Worm (Caenorhabditis elegans) whole organism, L3 larva: ENCODE data around the gene F37H8.6.

Source experiments
- elt-1 ChIP-seq: fragments of 150-350 bp; optimal IDR thresholded peaks from 2 replicates; lab custom pipeline; 2014; ENCODE audit warnings: missing biosample characterization, missing genetic modification characterization
- lsy-12 ChIP-seq: sonication (generic microtip); optimal IDR thresholded peaks from 2 replicates; lab custom pipeline; 2016; ENCODE audit warnings: mild to moderate bottlenecking, missing genetic modification characterization, missing compliant biosample characterization
- mdl-1 ChIP-seq: fragments of 150-350 bp; optimal IDR thresholded peaks from 2 replicates; lab custom pipeline; 2014; ENCODE audit warnings: missing biosample characterization, missing genetic modification characterization
- nfya-1 ChIP-seq: sonication (generic microtip); optimal IDR thresholded peaks from 2 replicates; lab custom pipeline; 2017; ENCODE audit warnings: missing genetic modification characterization, mild to moderate bottlenecking, missing compliant biosample characterization, antibody characterized with exemption, moderate library complexity; ENCODE audit not compliant: insufficient read depth
- skn-1 ChIP-seq: fragments of 150-350 bp; optimal IDR thresholded peaks from 2 replicates; lab custom pipeline; 2014; ENCODE audit warnings: missing biosample characterization, missing genetic modification characterization
- tbx-2 ChIP-seq: sonication (generic microtip); optimal IDR thresholded peaks from 2 replicates; lab custom pipeline; 2016; ENCODE audit warnings: mild to moderate bottlenecking, missing genetic modification characterization, missing compliant biosample characterization
- unc-62 ChIP-seq: fragments of 150-350 bp; sonication (generic microtip); optimal IDR thresholded peaks from 4 replicates; lab custom pipeline; 2014; ENCODE audit warnings: missing biosample characterization, missing genetic modification reagents, missing genetic modification characterization
- zag-1 ChIP-seq: fragments of 150-350 bp; optimal IDR thresholded peaks from 2 replicates; lab custom pipeline; 2014; ENCODE audit warnings: missing biosample characterization, missing genetic modification characterization
- ztf-11 ChIP-seq: fragments of 150-350 bp; optimal IDR thresholded peaks from 2 replicates; lab custom pipeline; 2014; ENCODE audit warnings: missing biosample characterization, missing genetic modification characterization

- TF ChIP-seq elt-1 (tag; lab: Kevin White, UChicago) (no peak), zag-1 (tag; lab: Kevin White, UChicago) (no peak), tbx-2 (tag; lab: Kevin White, UChicago) (no peak), skn-1 (tag; lab: Kevin White, UChicago) (no peak), lsy-12 (no peak), mdl-1 (tag; lab: Kevin White, UChicago) (no peak), ztf-11 (tag; lab: Kevin White, UChicago) (no peak), nfya-1 (tag; lab: Kevin White, UChicago) (no peak), unc-62 (GFP tag; lab: Kevin White, UChicago) (no peak)
Observed at ce11 chrII:11155400-11155799, 21.9 kb downstream of the F37H8.6 start.
